Fruit fly (Drosophila melanogaster): ENCODE measurements around the gene Alp11.

Alp11 gene

DNA sequence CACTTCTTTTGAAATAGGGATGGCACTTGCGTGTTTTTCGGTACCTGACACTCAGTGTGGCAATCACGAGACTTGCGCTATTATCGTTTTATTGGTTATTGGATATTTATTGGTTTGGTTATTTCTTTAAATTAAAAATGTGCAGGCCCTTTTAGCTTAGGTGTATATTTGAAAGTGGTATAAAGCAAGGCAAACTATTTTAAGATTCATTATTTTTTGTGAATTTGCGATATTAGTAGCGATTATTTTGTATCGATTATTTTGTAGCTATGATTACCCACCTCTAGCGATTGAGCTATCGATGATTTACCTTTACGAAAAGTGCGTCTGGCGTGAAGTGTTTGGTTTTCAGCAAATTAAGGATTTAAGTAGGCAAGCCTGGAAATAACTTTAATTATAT lies 4.7 kb upstream of the Alp11 start, which contains the start of the genes CG9215 and CG8097 (continued):
- TF ChIP-seq CG15696 (tag; optimal IDR thresholded peaks at IDR 0.05) (peak; percentile 33), row (GFP tag; IDR thresholded peaks at IDR 0.05) (peak; percentile 84), CG10147 (GFP tag; optimal IDR thresholded peaks at IDR 0.05) (peak; percentile 37), CG8765 (GFP tag; IDR thresholded peaks at IDR 0.05) (no peak), Dad (GFP tag; optimal IDR thresholded peaks at IDR 0.05) (peak; percentile 12), CG8290 (GFP tag; optimal IDR thresholded peaks at IDR 0.05) (peak; percentile 57), CG8290 (tag; optimal IDR thresholded peaks at IDR 0.05) (no peak), CG30431 (GFP tag; optimal IDR thresholded peaks at IDR 0.05) (no peak), cad (GFP tag; optimal IDR thresholded peaks at IDR 0.05) (no peak), Jarid2 (GFP tag; optimal IDR thresholded peaks at IDR 0.05) (no peak), eve (GFP tag; optimal IDR thresholded peaks at IDR 0.05) (no peak), CG4617 (GFP tag; optimal IDR thresholded peaks at IDR 0.05; ENCODE audit: borderline replicate concordance) (peak; percentile 39), CG2120 (GFP tag; optimal IDR thresholded peaks at IDR 0.05) (peak; percentile 62), Oaz (GFP tag; IDR thresholded peaks at IDR 0.05) (no peak), Abd-B (GFP tag; optimal IDR thresholded peaks at IDR 0.05) (peak; percentile 14), Xbp1 (GFP tag; optimal IDR thresholded peaks at IDR 0.05) (peak; percentile 39), esg (GFP tag; conservative IDR thresholded peaks at IDR 0.05) (no peak), Lim3 (GFP tag; IDR thresholded peaks at IDR 0.05) (no peak), vfl (GFP tag; optimal IDR thresholded peaks at IDR 0.05) (peak; percentile 43), CG32767 (GFP tag; IDR thresholded peaks at IDR 0.05) (no peak), Hr3 (GFP tag; optimal IDR thresholded peaks at IDR 0.05) (no peak), Gsc (GFP tag; IDR thresholded peaks at IDR 0.05) (no peak), BtbVII (GFP tag; optimal IDR thresholded peaks at IDR 0.05) (no peak), sd (tag; optimal IDR thresholded peaks at IDR 0.05) (no peak), bigmax (GFP tag; optimal IDR thresholded peaks at IDR 0.05) (no peak), Camta (GFP tag; optimal IDR thresholded peaks at IDR 0.05) (peak; percentile 17), CG6683 (GFP tag; optimal IDR thresholded peaks at IDR 0.05) (no peak), CG11247 (GFP tag; IDR thresholded peaks at IDR 0.05) (no peak), Mrtf (GFP tag; IDR thresholded peaks at IDR 0.05) (no peak), CG11398 (GFP tag; optimal IDR thresholded peaks at IDR 0.05) (no peak), CG17802 (tag; optimal IDR thresholded peaks at IDR 0.05) (no peak), az2 (GFP tag; optimal IDR thresholded peaks at IDR 0.05) (peak; percentile 18), CG33213 (GFP tag; optimal IDR thresholded peaks at IDR 0.05) (peak; percentile 3), CG2116 (GFP tag; optimal IDR thresholded peaks at IDR 0.05) (peak; percentile 76), CG12071 (GFP tag; optimal IDR thresholded peaks at IDR 0.05) (no peak), gt (GFP tag; IDR thresholded peaks at IDR 0.05) (no peak), knrl (GFP tag; IDR thresholded peaks at IDR 0.05; ENCODE audit: partially characterized antibody) (peak; percentile 97), Elba2 (GFP tag; optimal IDR thresholded peaks at IDR 0.05) (no peak), Ets97D (GFP tag; optimal IDR thresholded peaks at IDR 0.05) (peak; percentile 51), CG4282 (GFP tag; optimal IDR thresholded peaks at IDR 0.05) (no peak), grn (GFP tag; optimal IDR thresholded peaks at IDR 0.05) (no peak), ash1 (GFP tag; optimal IDR thresholded peaks at IDR 0.05) (no peak), sim (GFP tag; IDR thresholded peaks at IDR 0.05) (no peak), CG9215 (GFP tag; IDR thresholded peaks at IDR 0.05) (peak; percentile 74), gem (tag; optimal IDR thresholded peaks at IDR 0.05) (no peak), Sin3A (optimal IDR thresholded peaks at IDR 0.05) (peak; percentile 78), Myb (GFP tag; optimal IDR thresholded peaks at IDR 0.05) (peak; percentile 47), ham (GFP tag; IDR thresholded peaks at IDR 0.05) (no peak), Dip3 (GFP tag; optimal IDR thresholded peaks at IDR 0.05) (peak; percentile 44), CG7839 (tag; optimal IDR thresholded peaks at IDR 0.05) (no peak), bbx (GFP tag; IDR thresholded peaks at IDR 0.05; ENCODE audit: partially characterized antibody) (peak; percentile 83), CG11093 (GFP tag; IDR thresholded peaks at IDR 0.05) (no peak), grau (tag; optimal IDR thresholded peaks at IDR 0.05) (peak; percentile 48), Ets65A (GFP tag) (peak; percentile 43)

All from whole organism, embryonic.